Worm (Caenorhabditis elegans) whole organism, L4 larva: Measurements from ENCODE around the gene srlf-1.

Experiments used
- Y48G9A.11 ChIP-seq: fragments of 200-800 bp; sonication (Bioruptor generic); IDR thresholded peaks from 2 replicates; pipeline ENCODE4 v1.3.6; 2022; ENCODE audit warnings: missing genetic modification reagents, missing genetic modification characterization, missing compliant biosample characterization
- ceh-20 ChIP-seq: fragments of 200-800 bp; sonication (Bioruptor generic); IDR thresholded peaks from 2 replicates; pipeline ENCODE4 v1.3.6; 2022; ENCODE audit warnings: missing genetic modification reagents, missing genetic modification characterization, missing compliant biosample characterization
- nhr-237 ChIP-seq: sonication (generic microtip); optimal IDR thresholded peaks from 2 replicates; lab custom pipeline; 2017; ENCODE audit warnings: missing biosample characterization, missing genetic modification characterization

DNA sequence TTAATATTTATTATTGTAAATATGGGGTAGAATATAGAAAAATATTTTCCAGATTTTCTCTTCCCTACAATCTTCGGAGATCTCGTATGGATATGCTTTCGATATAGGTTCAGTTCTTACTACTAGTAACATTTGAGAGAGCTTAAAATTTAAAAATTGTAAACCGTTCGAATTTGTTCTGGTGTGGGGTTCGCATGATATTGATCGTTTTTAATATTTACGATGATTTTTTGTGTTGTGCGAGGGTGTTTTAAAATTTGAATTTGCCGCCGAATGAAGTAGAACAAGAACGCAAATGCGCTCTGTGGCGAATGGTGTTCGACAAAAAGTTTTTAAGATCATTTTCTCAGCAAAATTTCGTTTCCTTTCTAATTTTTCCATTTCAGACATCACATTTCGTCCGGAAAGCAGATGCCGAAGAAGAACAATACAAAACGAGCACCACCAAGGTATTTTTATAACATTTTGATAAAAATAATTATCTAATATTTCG, 6.9 kb upstream of the srlf-1 start, which contains the start of gene skr-17:
- no peak for TF ChIP-seq nhr-237 (tag; lab: Kevin White, UChicago)
- TF ChIP-seq Y48G9A.11 (GFP tag; lab: Robert Waterston, UW): no peak
- no peak for TF ChIP-seq ceh-20
